Worm (Caenorhabditis elegans) whole organism, young adult: ENCODE measurements around the gene vep-2.

ENCODE experiments used
- ama-1 ChIP-seq, 3 experiments: fragments of 150-350 bp in 1 of 3; sonication (generic microtip) in 2 of 3; optimal IDR thresholded peaks; 2 replicates each; lab custom pipeline; 2014 to 2018; ENCODE audit warnings: missing biosample characterization in 2 of 3, missing genetic modification characterization in 2 of 3, missing genetic modification reagents in 2 of 3
- aptf-3 ChIP-seq: fragments of 200-800 bp; sonication (Bioruptor generic); IDR thresholded peaks from 2 replicates; pipeline ENCODE4 v1.3.6; 2022; ENCODE audit warnings: missing genetic modification characterization, missing compliant biosample characterization
- atf-7 ChIP-seq: sonication (generic microtip); optimal IDR thresholded peaks from 2 replicates; lab custom pipeline; 2017; ENCODE audit warnings: mild to moderate bottlenecking, missing genetic modification characterization, missing compliant biosample characterization
- chd-7 ChIP-seq: sonication (generic microtip); optimal IDR thresholded peaks from 2 replicates; lab custom pipeline; 2016; ENCODE audit warnings: mild to moderate bottlenecking, missing genetic modification characterization, moderate library complexity, missing compliant biosample characterization
- die-1 ChIP-seq: sonication (generic microtip); optimal IDR thresholded peaks from 2 replicates; lab custom pipeline; 2016; ENCODE audit warnings: missing genotype, mild to moderate bottlenecking, missing genetic modification characterization, missing compliant biosample characterization
- efl-1 ChIP-seq: fragments of 150-350 bp; optimal IDR thresholded peaks from 2 replicates; lab custom pipeline; 2014; ENCODE audit warnings: missing biosample characterization, missing genetic modification reagents, missing genetic modification characterization
- nfya-1 ChIP-seq: sonication (generic microtip); optimal IDR thresholded peaks from 2 replicates; lab custom pipeline; 2017; ENCODE audit warnings: antibody characterized with exemption, missing compliant biosample characterization, missing genetic modification characterization, borderline replicate concordance; ENCODE audit not compliant: insufficient read depth
- pbrm-1 ChIP-seq: fragments of 200-800 bp; sonication (Bioruptor generic); IDR thresholded peaks from 2 replicates; pipeline ENCODE4 v1.3.6; 2022; ENCODE audit warnings: missing genetic modification reagents, missing genetic modification characterization, missing compliant biosample characterization
- pha-4 ChIP-seq: fragments of 150-350 bp; sonication (generic microtip); optimal IDR thresholded peaks from 2 replicates; lab custom pipeline; 2014; ENCODE audit warnings: missing biosample characterization, missing genetic modification reagents, missing genetic modification characterization
- sdz-38 ChIP-seq: sonication (generic microtip); optimal IDR thresholded peaks from 2 replicates; lab custom pipeline; 2016; ENCODE audit warnings: missing genotype, missing genetic modification characterization, missing compliant biosample characterization
- snpc-3.4 ChIP-seq: sonication (generic microtip); optimal IDR thresholded peaks from 2 replicates; lab custom pipeline; 2017; ENCODE audit warnings: missing genetic modification characterization, mild to moderate bottlenecking, missing compliant biosample characterization, antibody characterized with exemption, moderate library complexity, missing genotype, missing genetic modification reagents
- somi-1 ChIP-seq: fragments of 200-800 bp; sonication (Bioruptor generic); optimal IDR thresholded peaks from 2 replicates; lab custom pipeline; 2018; ENCODE audit warnings: mild to moderate bottlenecking, missing genetic modification characterization, missing compliant biosample characterization
- ztf-25 ChIP-seq: fragments of 200-800 bp; sonication (Bioruptor generic); IDR thresholded peaks from 2 replicates; pipeline ENCODE4 v1.3.6; 2022; ENCODE audit warnings: missing genetic modification reagents, missing genetic modification characterization, missing compliant biosample characterization
- ztf-3 ChIP-seq: fragments of 200-800 bp; sonication (Bioruptor generic); optimal IDR thresholded peaks from 2 replicates; lab custom pipeline; 2018; ENCODE audit warnings: mild to moderate bottlenecking, missing genetic modification characterization, missing compliant biosample characterization

DNA sequence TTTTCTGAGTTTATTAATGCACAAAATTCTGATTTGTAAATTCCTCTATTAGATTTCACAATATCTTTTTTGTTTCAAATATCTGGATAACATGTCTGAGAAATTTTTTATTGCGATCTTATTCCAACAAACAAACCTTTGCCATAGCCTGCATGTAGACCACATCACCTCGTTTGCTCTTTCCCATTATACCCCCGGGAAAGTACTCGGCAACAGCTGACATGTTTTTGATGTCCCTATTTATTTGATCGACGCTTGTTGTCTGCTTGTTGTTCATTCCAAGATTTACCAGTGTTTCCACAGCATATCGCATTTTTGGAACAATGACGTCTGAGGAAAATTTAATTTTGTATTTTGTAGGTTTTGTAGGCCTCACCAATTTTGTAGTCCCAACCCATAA lies 28.3 kb upstream of the vep-2 start:
- TF ChIP-seq ama-1 (optimal IDR thresholded peaks at IDR 0.05; lab: Kevin White, UChicago): no peak
- TF ChIP-seq ama-1 (GFP tag; optimal IDR thresholded peaks at IDR 0.05; lab: Kevin White, UChicago): no peak
- TF ChIP-seq ztf-3: no peak
- TF ChIP-seq efl-1 (GFP tag; lab: Kevin White, UChicago): no peak
- TF ChIP-seq pbrm-1: no peak
- TF ChIP-seq snpc-3.4: no peak
- no peak for TF ChIP-seq chd-7
- TF ChIP-seq somi-1 (GFP tag; lab: Kevin White, UChicago): no peak
- no peak for TF ChIP-seq aptf-3 (GFP tag; lab: Robert Waterston, UW)
- no peak for TF ChIP-seq nfya-1 (tag; lab: Kevin White, UChicago)
- no peak for TF ChIP-seq ztf-25
- no peak for TF ChIP-seq atf-7 (tag; lab: Kevin White, UChicago)
- TF ChIP-seq die-1 (tag; lab: Kevin White, UChicago): no peak
- no peak for TF ChIP-seq pha-4 (tag; lab: Kevin White, UChicago)
- no peak for TF ChIP-seq sdz-38 (tag; lab: Kevin White, UChicago)
